Fruit fly (Drosophila melanogaster) whole organism, prepupa: ENCODE measurements around the gene Teh1.

Experiments
- CG15336 ChIP-seq: fragments of 200-800 bp; sonication (Bioruptor generic); IDR thresholded peaks from 2 replicates; pipeline ENCODE4 v1.3.6; 2022; ENCODE audit warnings: missing biosample characterization, missing genetic modification characterization
- CG6163 ChIP-seq: fragments of 200-800 bp; sonication (Bioruptor generic); IDR thresholded peaks from 3 replicates; pipeline ENCODE4 v1.3.6; 2022; ENCODE audit warnings: missing biosample characterization, missing genetic modification characterization
- CG6276 ChIP-seq: fragments of 200-800 bp; sonication (Bioruptor generic); optimal IDR thresholded peaks from 2 replicates; lab custom pipeline; 2017; ENCODE audit warnings: missing biosample characterization, mild to moderate bottlenecking, missing genetic modification characterization
- CG6792 ChIP-seq: fragments of 200-800 bp; sonication (Bioruptor generic); optimal IDR thresholded peaks from 3 replicates; lab custom pipeline; 2016; ENCODE audit warnings: missing biosample characterization, missing genetic modification characterization
- CG8632 ChIP-seq: fragments of 200-800 bp; sonication (Bioruptor generic); optimal IDR thresholded peaks from 3 replicates; lab custom pipeline; 2016; ENCODE audit warnings: missing biosample characterization, missing genetic modification characterization
- Eip78C ChIP-seq: fragments of 200-800 bp; sonication (Bioruptor generic); peaks from one replicate; lab custom pipeline; 2016; ENCODE audit warnings: missing biosample characterization, missing genetic modification characterization
- Sox102F ChIP-seq: fragments of 200-800 bp; sonication (Bioruptor generic); optimal IDR thresholded peaks from 2 replicates; lab custom pipeline; 2016; ENCODE audit warnings: missing biosample characterization, mild to moderate bottlenecking, missing genetic modification characterization

- no peak for TF ChIP-seq Sox102F (GFP tag; lab: Kevin White, UChicago)
- TF ChIP-seq CG8632, result no peak
- no peak for TF ChIP-seq CG6792 (GFP tag; lab: Kevin White, UChicago)
- no peak for TF ChIP-seq CG6163
- TF ChIP-seq CG15336, result no peak
- no peak for TF ChIP-seq Eip78C (GFP tag; lab: Kevin White, UChicago)
- no peak for TF ChIP-seq CG6276 (GFP tag; lab: Kevin White, UChicago)
These were observed 16.3 kb downstream of the Teh1 start for dm6 chr3R:9851653-9852052.
